Fruit fly (Drosophila melanogaster) whole organism, prepupa: ENCODE measurements around the gene Syt1.

Source experiments
- Blimp-1 ChIP-seq: fragments of 200-800 bp; sonication (Bioruptor generic); optimal IDR thresholded peaks from 3 replicates; lab custom pipeline; 2017; ENCODE audit warnings: missing biosample characterization, missing genetic modification characterization, mild to moderate bottlenecking, moderate library complexity, missing genetic modification reagents
- CG10631 ChIP-seq: fragments of 200-800 bp; sonication (Bioruptor generic); optimal IDR thresholded peaks from 2 replicates; lab custom pipeline; 2016; ENCODE audit warnings: missing biosample characterization, missing genetic modification characterization
- CG10669 ChIP-seq: fragments of 200-800 bp; sonication (Bioruptor generic); optimal IDR thresholded peaks from 3 replicates; lab custom pipeline; 2018; ENCODE audit warnings: missing biosample characterization, mild to moderate bottlenecking, missing genetic modification characterization, moderate library complexity
- CG11294 ChIP-seq: fragments of 200-800 bp; sonication (Bioruptor generic); IDR thresholded peaks from 2 replicates; pipeline ENCODE4 v1.3.6; 2022; ENCODE audit warnings: missing biosample characterization, missing genetic modification characterization
- CG11762 ChIP-seq: fragments of 200-800 bp; sonication (Bioruptor generic); optimal IDR thresholded peaks from 3 replicates; lab custom pipeline; 2016; ENCODE audit warnings: missing biosample characterization, missing genetic modification characterization; ENCODE audit not compliant: insufficient read depth
- CG11902 ChIP-seq: fragments of 200-800 bp; sonication (Bioruptor generic); optimal IDR thresholded peaks from 3 replicates; lab custom pipeline; 2016; ENCODE audit warnings: missing biosample characterization, missing genetic modification characterization
- CG15336 ChIP-seq: fragments of 200-800 bp; sonication (Bioruptor generic); IDR thresholded peaks from 2 replicates; pipeline ENCODE4 v1.3.6; 2022; ENCODE audit warnings: missing biosample characterization, missing genetic modification characterization
- CG1621 ChIP-seq: fragments of 200-800 bp; sonication (Bioruptor generic); optimal IDR thresholded peaks from 3 replicates; lab custom pipeline; 2018; ENCODE audit warnings: missing biosample characterization, mild to moderate bottlenecking, missing genetic modification characterization
- CG16779 ChIP-seq: fragments of 200-800 bp; sonication (Bioruptor generic); optimal IDR thresholded peaks from 3 replicates; lab custom pipeline; 2017; ENCODE audit warnings: missing biosample characterization, mild to moderate bottlenecking, missing genetic modification characterization
- CG3032 ChIP-seq: fragments of 200-800 bp; optimal IDR thresholded peaks from 2 replicates; lab custom pipeline; 2019; ENCODE audit warnings: missing biosample characterization, mild to moderate bottlenecking, missing genetic modification characterization, moderate library complexity
- CG31627 ChIP-seq: fragments of 200-800 bp; sonication (Bioruptor generic); optimal IDR thresholded peaks from 3 replicates; lab custom pipeline; 2016; ENCODE audit warnings: missing biosample characterization, missing genetic modification characterization
- CG32006 ChIP-seq: fragments of 200-800 bp; sonication (Bioruptor generic); optimal IDR thresholded peaks from 3 replicates; lab custom pipeline; 2017; ENCODE audit warnings: missing biosample characterization, mild to moderate bottlenecking, missing genetic modification characterization
- CG34406 ChIP-seq: fragments of 200-800 bp; sonication (Bioruptor generic); optimal IDR thresholded peaks from 3 replicates; lab custom pipeline; 2016; ENCODE audit warnings: missing biosample characterization, missing genetic modification characterization
- CG6163 ChIP-seq: fragments of 200-800 bp; sonication (Bioruptor generic); IDR thresholded peaks from 3 replicates; pipeline ENCODE4 v1.3.6; 2022; ENCODE audit warnings: missing biosample characterization, missing genetic modification characterization
- CG6276 ChIP-seq: fragments of 200-800 bp; sonication (Bioruptor generic); optimal IDR thresholded peaks from 2 replicates; lab custom pipeline; 2017; ENCODE audit warnings: missing biosample characterization, mild to moderate bottlenecking, missing genetic modification characterization
- CG6792 ChIP-seq: fragments of 200-800 bp; sonication (Bioruptor generic); optimal IDR thresholded peaks from 3 replicates; lab custom pipeline; 2016; ENCODE audit warnings: missing biosample characterization, missing genetic modification characterization
- CG6854 ChIP-seq: fragments of 200-800 bp; sonication (Bioruptor generic); optimal IDR thresholded peaks from 2 replicates; lab custom pipeline; 2017; ENCODE audit warnings: missing biosample characterization, mild to moderate bottlenecking, missing genetic modification characterization
- CG7368 ChIP-seq: fragments of 200-800 bp; sonication (Bioruptor generic); optimal IDR thresholded peaks from 3 replicates; lab custom pipeline; 2016; ENCODE audit warnings: missing biosample characterization, missing genetic modification characterization
- CG8119 ChIP-seq: fragments of 200-800 bp; sonication (Bioruptor generic); IDR thresholded peaks from 3 replicates; pipeline ENCODE4 v1.3.6; 2022; ENCODE audit warnings: missing biosample characterization, missing genetic modification characterization
- CG8319 ChIP-seq: fragments of 200-800 bp; sonication (Bioruptor generic); optimal IDR thresholded peaks from 3 replicates; lab custom pipeline; 2016; ENCODE audit warnings: missing biosample characterization, missing genetic modification characterization
- CG8632 ChIP-seq: fragments of 200-800 bp; sonication (Bioruptor generic); optimal IDR thresholded peaks from 3 replicates; lab custom pipeline; 2016; ENCODE audit warnings: missing biosample characterization, missing genetic modification characterization
- CG9139 ChIP-seq: fragments of 200-800 bp; sonication (Bioruptor generic); optimal IDR thresholded peaks from 3 replicates; lab custom pipeline; 2017; ENCODE audit warnings: missing biosample characterization, mild to moderate bottlenecking, missing genetic modification characterization
- Eip75B ChIP-seq: fragments of 200-800 bp; sonication (Bioruptor generic); optimal IDR thresholded peaks from 3 replicates; lab custom pipeline; 2016; ENCODE audit warnings: missing biosample characterization, missing genetic modification characterization
- Eip78C ChIP-seq: fragments of 200-800 bp; sonication (Bioruptor generic); peaks from one replicate; lab custom pipeline; 2016; ENCODE audit warnings: missing biosample characterization, missing genetic modification characterization
- Eip93F ChIP-seq: fragments of 200-800 bp; sonication (Bioruptor generic); optimal IDR thresholded peaks from 2 replicates; lab custom pipeline; 2016; ENCODE audit warnings: missing biosample characterization, mild to moderate bottlenecking, missing genetic modification characterization
- Ets21C ChIP-seq: fragments of 200-800 bp; sonication (Bioruptor generic); optimal IDR thresholded peaks from 3 replicates; lab custom pipeline; 2016; ENCODE audit warnings: missing biosample characterization, missing genetic modification characterization
- Ets96B ChIP-seq: fragments of 200-800 bp; optimal IDR thresholded peaks from 2 replicates; lab custom pipeline; 2019; ENCODE audit warnings: missing biosample characterization, mild to moderate bottlenecking, missing genetic modification characterization, moderate library complexity
- Gug ChIP-seq: fragments of 200-800 bp; sonication (Bioruptor generic); IDR thresholded peaks from 2 replicates; pipeline ENCODE4 v1.3.6; 2022; ENCODE audit warnings: missing biosample characterization, missing genetic modification characterization
- Hr38 ChIP-seq: sonication (Bioruptor generic); optimal IDR thresholded peaks from 2 replicates; lab custom pipeline; 2016; ENCODE audit warnings: missing biosample characterization, missing genetic modification characterization
- Hr39 ChIP-seq: fragments of 200-800 bp; sonication (Bioruptor generic); optimal IDR thresholded peaks from 2 replicates; lab custom pipeline; 2016; ENCODE audit warnings: missing biosample characterization, missing genetic modification characterization
- Hr4 ChIP-seq: fragments of 200-800 bp; sonication (Bioruptor generic); optimal IDR thresholded peaks from 3 replicates; lab custom pipeline; 2016; ENCODE audit warnings: missing biosample characterization, missing genetic modification characterization
- Lpt ChIP-seq: fragments of 200-800 bp; sonication (Bioruptor generic); optimal IDR thresholded peaks from 3 replicates; lab custom pipeline; 2016; ENCODE audit warnings: missing biosample characterization, missing genetic modification characterization
- Met ChIP-seq: fragments of 200-800 bp; sonication (Bioruptor generic); optimal IDR thresholded peaks from 3 replicates; lab custom pipeline; 2016; ENCODE audit warnings: missing biosample characterization, missing genetic modification characterization
- Smox ChIP-seq: fragments of 200-800 bp; sonication (Bioruptor generic); optimal IDR thresholded peaks from 3 replicates; lab custom pipeline; 2016; ENCODE audit warnings: missing biosample characterization, missing genetic modification characterization
- Sox102F ChIP-seq: fragments of 200-800 bp; sonication (Bioruptor generic); optimal IDR thresholded peaks from 2 replicates; lab custom pipeline; 2016; ENCODE audit warnings: missing biosample characterization, mild to moderate bottlenecking, missing genetic modification characterization
- Sox14 ChIP-seq: fragments of 200-800 bp; sonication (Bioruptor generic); optimal IDR thresholded peaks from 3 replicates; lab custom pipeline; 2016; ENCODE audit warnings: missing biosample characterization, missing genetic modification characterization
- Sox15 ChIP-seq: fragments of 200-800 bp; sonication (Bioruptor generic); optimal IDR thresholded peaks from 3 replicates; lab custom pipeline; 2016; ENCODE audit warnings: missing biosample characterization, missing genetic modification characterization
- achi ChIP-seq: fragments of 200-800 bp; sonication (Bioruptor generic); optimal IDR thresholded peaks from 3 replicates; lab custom pipeline; 2016; ENCODE audit warnings: missing biosample characterization, missing genetic modification characterization
- acj6 ChIP-seq: fragments of 200-800 bp; sonication (Bioruptor generic); optimal IDR thresholded peaks from 3 replicates; lab custom pipeline; 2016; ENCODE audit warnings: missing biosample characterization, missing genetic modification characterization
- cyc ChIP-seq: fragments of 200-800 bp; sonication (Bioruptor generic); optimal IDR thresholded peaks from 3 replicates; lab custom pipeline; 2016; ENCODE audit warnings: missing biosample characterization, missing genetic modification characterization
- dac ChIP-seq: fragments of 200-800 bp; sonication (Bioruptor generic); optimal IDR thresholded peaks from 2 replicates; lab custom pipeline; 2017; ENCODE audit warnings: missing biosample characterization, mild to moderate bottlenecking, missing genetic modification characterization
- eg ChIP-seq: fragments of 200-800 bp; sonication (Bioruptor generic); IDR thresholded peaks from 3 replicates; pipeline ENCODE4 v1.3.6; 2022; ENCODE audit warnings: missing biosample characterization, missing genetic modification characterization
- esn ChIP-seq: fragments of 200-800 bp; sonication (Bioruptor generic); optimal IDR thresholded peaks from 2 replicates; lab custom pipeline; 2016; ENCODE audit warnings: missing biosample characterization, mild to moderate bottlenecking, missing genetic modification characterization, moderate library complexity
- fd59A ChIP-seq: fragments of 200-800 bp; sonication (Bioruptor generic); optimal IDR thresholded peaks from 2 replicates; lab custom pipeline; 2017; ENCODE audit warnings: missing biosample characterization, mild to moderate bottlenecking, missing genetic modification characterization, missing genetic modification reagents
- fd85E ChIP-seq: fragments of 200-800 bp; sonication (Bioruptor generic); optimal IDR thresholded peaks from 3 replicates; lab custom pipeline; 2016; ENCODE audit warnings: missing biosample characterization, missing genetic modification characterization
- lz ChIP-seq: fragments of 200-800 bp; sonication (Bioruptor generic); optimal IDR thresholded peaks from 3 replicates; lab custom pipeline; 2016; ENCODE audit warnings: missing biosample characterization, missing genetic modification characterization
- net ChIP-seq: fragments of 200-800 bp; sonication (Bioruptor generic); optimal IDR thresholded peaks from 3 replicates; lab custom pipeline; 2016; ENCODE audit warnings: missing biosample characterization, missing genetic modification characterization
- spab ChIP-seq: fragments of 200-800 bp; sonication (Bioruptor generic); optimal IDR thresholded peaks from 2 replicates; lab custom pipeline; 2017; ENCODE audit warnings: missing biosample characterization, mild to moderate bottlenecking, missing genetic modification characterization, missing genetic modification reagents
- ss ChIP-seq, 2 experiments: fragments of 200-800 bp; sonication (Bioruptor generic); optimal IDR thresholded peaks; 2 replicates in 1 of 2; 3 replicates in 1 of 2; lab custom pipeline; 2017 to 2018; ENCODE audit warnings: mild to moderate bottlenecking in 2 of 2, missing biosample characterization in 2 of 2, missing genetic modification characterization in 2 of 2, moderate library complexity in 1 of 2
- svp ChIP-seq: fragments of 200-800 bp; sonication (Bioruptor generic); peaks from one replicate; lab custom pipeline; 2016; ENCODE audit warnings: missing biosample characterization, missing genetic modification characterization
- topi ChIP-seq: fragments of 200-800 bp; sonication (Bioruptor generic); optimal IDR thresholded peaks from 3 replicates; lab custom pipeline; 2016; ENCODE audit warnings: missing biosample characterization, missing genetic modification characterization
- vri ChIP-seq: fragments of 200-800 bp; sonication (Bioruptor generic); optimal IDR thresholded peaks from 3 replicates; lab custom pipeline; 2016; ENCODE audit warnings: missing biosample characterization, mild to moderate bottlenecking, missing genetic modification characterization

Gene Syt1

DNA sequence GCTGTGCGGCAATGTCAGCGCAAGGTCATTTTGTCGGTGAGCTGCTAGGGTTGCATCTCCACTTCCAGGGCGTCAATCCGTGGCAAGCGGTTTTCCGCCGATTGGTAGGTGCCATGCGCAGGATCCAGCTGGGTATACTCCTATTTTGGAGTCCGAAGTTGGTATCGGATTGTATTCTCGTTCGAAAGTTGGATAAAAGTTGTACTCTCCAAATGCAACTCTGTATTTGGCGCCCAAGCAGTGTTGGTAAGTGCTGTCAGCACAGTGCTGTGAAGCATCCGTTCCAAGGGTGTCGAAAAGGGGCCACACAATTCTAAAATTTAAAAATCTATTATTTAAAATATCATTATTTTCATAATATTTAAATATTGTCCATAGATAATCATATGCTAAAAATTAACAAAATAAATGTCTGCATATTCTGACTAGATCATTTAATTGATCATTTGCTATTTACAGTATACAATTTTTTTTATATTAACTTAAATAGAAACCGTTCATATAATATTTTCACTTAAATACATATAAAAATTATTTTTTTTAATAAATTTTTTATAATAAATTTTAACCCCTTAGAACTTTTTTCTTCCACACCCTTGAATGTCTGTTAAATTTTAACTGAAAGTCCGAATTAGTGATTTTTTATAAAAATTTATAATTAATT, 51.2 kb downstream of the Syt1 start:
- no peak for TF ChIP-seq fd85E (GFP tag; lab: Kevin White, UChicago)
- TF ChIP-seq CG1621: peak; percentile 76
- TF ChIP-seq CG8119 (GFP tag; lab: Robert Waterston, UW): peak; percentile 88
- TF ChIP-seq CG15336 (GFP tag; lab: Robert Waterston, UW): peak; percentile 88; the same call in 1 of the 2 replicates
- TF ChIP-seq Ets96B (tag; lab: Kevin White, UChicago): peak; percentile 79
- TF ChIP-seq CG32006: peak; percentile 88
- no peak for TF ChIP-seq vri (GFP tag; lab: Kevin White, UChicago)
- no peak for TF ChIP-seq CG16779 (tag; lab: Kevin White, UChicago)
- peak; percentile 81 for TF ChIP-seq CG11902
- no peak for TF ChIP-seq Sox102F
- peak; percentile 77 for TF ChIP-seq CG11762
- TF ChIP-seq Eip75B: no peak
- TF ChIP-seq CG31627: peak; percentile 85
- peak; percentile 82 for TF ChIP-seq CG8319 (GFP tag; lab: Kevin White, UChicago)
- TF ChIP-seq fd59A (GFP tag; lab: Kevin White, UChicago): peak; percentile 68
- no peak for TF ChIP-seq spab (GFP tag; lab: Kevin White, UChicago)
- peak; percentile 77 for TF ChIP-seq CG10669
- no peak for TF ChIP-seq Ets21C (GFP tag; lab: Kevin White, UChicago)
- peak; percentile 88 for TF ChIP-seq Sox14 (GFP tag; lab: Kevin White, UChicago)
- TF ChIP-seq CG6792 (GFP tag; lab: Kevin White, UChicago): peak; percentile 82
- TF ChIP-seq CG6276 (GFP tag; lab: Kevin White, UChicago): no peak
- no peak for TF ChIP-seq Hr4 (GFP tag; lab: Kevin White, UChicago)
- TF ChIP-seq CG6854: peak; percentile 72
- TF ChIP-seq Lpt (GFP tag; lab: Kevin White, UChicago): peak; percentile 77
- no peak for TF ChIP-seq Smox
- TF ChIP-seq net: no peak
- peak; percentile 85 for TF ChIP-seq eg (GFP tag; lab: Robert Waterston, UW)
- no peak for TF ChIP-seq Eip93F (GFP tag; lab: Kevin White, UChicago)
- peak; percentile 78 for TF ChIP-seq CG7368 (GFP tag; lab: Kevin White, UChicago)
- peak; percentile 85 for TF ChIP-seq CG34406 (GFP tag; lab: Kevin White, UChicago)
- TF ChIP-seq CG9139 (GFP tag; lab: Kevin White, UChicago): no peak
- TF ChIP-seq dac (GFP tag; lab: Kevin White, UChicago): no peak
- peak; percentile 81 for TF ChIP-seq CG6163 (GFP tag; lab: Robert Waterston, UW)
- TF ChIP-seq CG11294 (GFP tag; lab: Robert Waterston, UW): peak; percentile 70
- peak; percentile 82 for TF ChIP-seq Blimp-1 (GFP tag; lab: Kevin White, UChicago)
- TF ChIP-seq CG3032 (tag; lab: Kevin White, UChicago): peak; percentile 93
- peak; percentile 80 for TF ChIP-seq acj6 (GFP tag; lab: Kevin White, UChicago)
- TF ChIP-seq achi: peak; percentile 86
- peak; percentile 88 for TF ChIP-seq Hr39
- no peak for TF ChIP-seq Met
- peak; percentile 87 for TF ChIP-seq lz (GFP tag; lab: Kevin White, UChicago)
- no peak for TF ChIP-seq Hr38
- TF ChIP-seq CG8632 (GFP tag; lab: Kevin White, UChicago): peak; percentile 89
- peak; percentile 86 for TF ChIP-seq esn (GFP tag; lab: Kevin White, UChicago)
- TF ChIP-seq cyc (GFP tag; lab: Kevin White, UChicago): peak; percentile 85
- TF ChIP-seq CG10631 (GFP tag; lab: Kevin White, UChicago): peak; percentile 91
- peak; percentile 97 for TF ChIP-seq svp
- TF ChIP-seq ss (GFP tag; optimal IDR thresholded peaks at IDR 0.05; lab: Kevin White, UChicago): peak in 1 of 2 experiments; percentile 87
- peak; percentile 79 for TF ChIP-seq Sox15
- TF ChIP-seq Gug (GFP tag; lab: Robert Waterston, UW): peak; percentile 67
- peak; percentile 87 for TF ChIP-seq topi
- TF ChIP-seq Eip78C (GFP tag; lab: Kevin White, UChicago): peak; percentile 93
